Worm (Caenorhabditis elegans) whole organism, young adult: ENCODE results near the gene T21H3.1.
A peak's percentile ranks its signal among the peaks of the same experiment; 100 is the strongest.

Experiments used
- B0035.1 ChIP-seq: sonication (generic microtip); optimal IDR thresholded peaks from 2 replicates; lab custom pipeline; 2016; ENCODE audit warnings: missing genetic modification characterization, mild to moderate bottlenecking, missing compliant biosample characterization, missing genotype, missing genetic modification reagents
- F10E7.11 ChIP-seq: sonication (generic microtip); optimal IDR thresholded peaks from 2 replicates; lab custom pipeline; 2017; ENCODE audit warnings: mild to moderate bottlenecking, missing genetic modification characterization, moderate library complexity, missing compliant biosample characterization
- F33H1.4 ChIP-seq: fragments of 200-800 bp; sonication (Bioruptor generic); IDR thresholded peaks from 2 replicates; pipeline ENCODE4 v1.3.6; 2022; ENCODE audit warnings: missing genetic modification reagents, missing genetic modification characterization, missing compliant biosample characterization
- F52B5.7 ChIP-seq: sonication (generic microtip); optimal IDR thresholded peaks from 2 replicates; lab custom pipeline; 2016; ENCODE audit warnings: mild to moderate bottlenecking, missing genetic modification characterization, missing compliant biosample characterization
- F55B11.4 ChIP-seq: sonication (generic microtip); optimal IDR thresholded peaks from 2 replicates; lab custom pipeline; 2016; ENCODE audit warnings: missing compliant biosample characterization, missing genetic modification characterization, borderline replicate concordance; ENCODE audit not compliant: insufficient read depth
- F57A8.1 ChIP-seq: fragments of 200-800 bp; sonication (Bioruptor generic); optimal IDR thresholded peaks from 2 replicates; lab custom pipeline; 2018; ENCODE audit warnings: mild to moderate bottlenecking, missing genetic modification characterization, moderate library complexity, missing compliant biosample characterization
- F57C9.4 ChIP-seq: sonication (generic microtip); optimal IDR thresholded peaks from 2 replicates; lab custom pipeline; 2017; ENCODE audit warnings: mild to moderate bottlenecking, missing genetic modification characterization, missing compliant biosample characterization
- K12H6.12 ChIP-seq: fragments of 200-800 bp; sonication (Bioruptor generic); optimal IDR thresholded peaks from 2 replicates; lab custom pipeline; 2018; ENCODE audit warnings: mild to moderate bottlenecking, missing genetic modification characterization, missing compliant biosample characterization
- Y56A3A.18 ChIP-seq: fragments of 200-800 bp; sonication (Bioruptor generic); IDR thresholded peaks from 2 replicates; pipeline ENCODE4 v1.3.6; 2022; ENCODE audit warnings: missing genetic modification reagents, missing genetic modification characterization, missing compliant biosample characterization
- Y79H2A.3 ChIP-seq: fragments of 200-800 bp; sonication (Bioruptor generic); conservative IDR thresholded peaks from 2 replicates; pipeline ENCODE4 v1.3.6; 2022; ENCODE audit warnings: missing genetic modification reagents, missing genetic modification characterization, missing compliant biosample characterization
- Y95B8A.8 ChIP-seq: fragments of 200-800 bp; sonication (Bioruptor generic); IDR thresholded peaks from 2 replicates; pipeline ENCODE4 v1.3.6; 2022; ENCODE audit warnings: missing genetic modification reagents, missing genetic modification characterization, missing compliant biosample characterization
- ZK185.1 ChIP-seq: sonication (generic microtip); optimal IDR thresholded peaks from 2 replicates; lab custom pipeline; 2016; ENCODE audit warnings: mild to moderate bottlenecking, missing genetic modification characterization, missing compliant biosample characterization; ENCODE audit not compliant: poor library complexity, severe bottlenecking
- aptf-3 ChIP-seq: fragments of 200-800 bp; sonication (Bioruptor generic); IDR thresholded peaks from 2 replicates; pipeline ENCODE4 v1.3.6; 2022; ENCODE audit warnings: missing genetic modification characterization, missing compliant biosample characterization
- cebp-1 ChIP-seq, 2 experiments: fragments of 200-800 bp in 1 of 2; sonication (Bioruptor generic) in 1 of 2; sonication (generic microtip) in 1 of 2; IDR thresholded peaks in 1 of 2; optimal IDR thresholded peaks in 1 of 2; 2 replicates each; pipeline versions ENCODE4 v1.3.6 to Lab custom; 2017 to 2022; ENCODE audit warnings: missing compliant biosample characterization in 2 of 2, missing genetic modification characterization in 2 of 2, mild to moderate bottlenecking in 1 of 2, missing genetic modification reagents in 1 of 2, moderate library complexity in 1 of 2
- ceh-27 ChIP-seq: fragments of 200-800 bp; sonication (Bioruptor generic); optimal IDR thresholded peaks from 2 replicates; lab custom pipeline; 2018; ENCODE audit warnings: mild to moderate bottlenecking, missing genetic modification characterization, moderate library complexity, missing compliant biosample characterization
- chd-7 ChIP-seq: sonication (generic microtip); optimal IDR thresholded peaks from 2 replicates; lab custom pipeline; 2016; ENCODE audit warnings: mild to moderate bottlenecking, missing genetic modification characterization, moderate library complexity, missing compliant biosample characterization
- dox-1 ChIP-seq: fragments of 200-800 bp; sonication (Bioruptor generic); IDR thresholded peaks from 2 replicates; pipeline ENCODE4 v1.3.6; 2022; ENCODE audit warnings: missing genetic modification reagents, missing genetic modification characterization, missing compliant biosample characterization
- dpff-1 ChIP-seq: sonication (generic microtip); optimal IDR thresholded peaks from 2 replicates; lab custom pipeline; 2017; ENCODE audit warnings: mild to moderate bottlenecking, missing genetic modification characterization, missing compliant biosample characterization
- egl-44 ChIP-seq: fragments of 200-800 bp; sonication (Bioruptor generic); IDR thresholded peaks from 2 replicates; pipeline ENCODE4 v1.3.6; 2022; ENCODE audit warnings: missing genetic modification reagents, missing genetic modification characterization, missing compliant biosample characterization
- ekl-4 ChIP-seq: fragments of 200-800 bp; sonication (Bioruptor generic); IDR thresholded peaks from 2 replicates; pipeline ENCODE4 v1.3.6; 2022; ENCODE audit warnings: missing genetic modification reagents, missing genetic modification characterization, missing compliant biosample characterization
- ets-4 ChIP-seq: fragments of 200-800 bp; sonication (Bioruptor generic); optimal IDR thresholded peaks from 2 replicates; lab custom pipeline; 2018; ENCODE audit warnings: mild to moderate bottlenecking, missing genetic modification characterization, missing compliant biosample characterization
- fkh-3 ChIP-seq: sonication (generic microtip); optimal IDR thresholded peaks from 2 replicates; lab custom pipeline; 2016; ENCODE audit warnings: mild to moderate bottlenecking, missing genetic modification characterization, missing compliant biosample characterization
- him-1 ChIP-seq: sonication (generic microtip); optimal IDR thresholded peaks from 2 replicates; lab custom pipeline; 2016; ENCODE audit warnings: missing genotype, missing genetic modification reagents, missing genetic modification characterization, missing compliant biosample characterization
- hmg-20 ChIP-seq: fragments of 200-800 bp; sonication (Bioruptor generic); IDR thresholded peaks from 2 replicates; pipeline ENCODE4 v1.3.6; 2022; ENCODE audit warnings: missing genetic modification reagents, missing genetic modification characterization, missing compliant biosample characterization
- hsf-1 ChIP-seq: fragments of 200-800 bp; sonication (Bioruptor generic); IDR thresholded peaks from 2 replicates; pipeline ENCODE4 v1.3.6; 2022; ENCODE audit warnings: missing genetic modification reagents, missing genetic modification characterization, missing compliant biosample characterization
- lag-1 ChIP-seq: fragments of 200-800 bp; sonication (Bioruptor generic); IDR thresholded peaks from 2 replicates; pipeline ENCODE4 v1.3.6; 2022; ENCODE audit warnings: missing genetic modification reagents, missing genetic modification characterization, missing compliant biosample characterization
- lsl-1 ChIP-seq: fragments of 200-800 bp; sonication (Bioruptor generic); optimal IDR thresholded peaks from 2 replicates; lab custom pipeline; 2018; ENCODE audit warnings: mild to moderate bottlenecking, missing genetic modification characterization, moderate library complexity, missing compliant biosample characterization
- madf-10 ChIP-seq: sonication (generic microtip); optimal IDR thresholded peaks from 2 replicates; lab custom pipeline; 2016; ENCODE audit warnings: mild to moderate bottlenecking, missing genetic modification characterization, missing compliant biosample characterization
- madf-3 ChIP-seq: fragments of 200-800 bp; sonication (Bioruptor generic); IDR thresholded peaks from 2 replicates; pipeline ENCODE4 v1.3.6; 2022; ENCODE audit warnings: missing genetic modification reagents, missing genetic modification characterization, missing compliant biosample characterization
- madf-6 ChIP-seq: fragments of 200-800 bp; sonication (Bioruptor generic); IDR thresholded peaks from 2 replicates; pipeline ENCODE4 v1.3.6; 2022; ENCODE audit warnings: missing genetic modification reagents, missing genetic modification characterization, missing compliant biosample characterization
- mcd-1 ChIP-seq: fragments of 200-800 bp; sonication (Bioruptor generic); IDR thresholded peaks from 2 replicates; pipeline ENCODE4 v1.3.6; 2022; ENCODE audit warnings: missing genetic modification reagents, missing genetic modification characterization, missing compliant biosample characterization
- mel-28 ChIP-seq: sonication (generic microtip); optimal IDR thresholded peaks from 2 replicates; lab custom pipeline; 2016; ENCODE audit warnings: borderline replicate concordance, mild to moderate bottlenecking, missing genetic modification characterization, missing compliant biosample characterization
- mxl-1 ChIP-seq: sonication (generic microtip); optimal IDR thresholded peaks from 2 replicates; lab custom pipeline; 2016; ENCODE audit warnings: missing genetic modification characterization, missing compliant biosample characterization
- nhr-120 ChIP-seq: fragments of 200-800 bp; sonication (Bioruptor generic); IDR thresholded peaks from 2 replicates; pipeline ENCODE4 v1.3.6; 2022; ENCODE audit warnings: missing genetic modification characterization, missing compliant biosample characterization
- rec-8 ChIP-seq, 2 experiments: sonication (generic microtip); optimal IDR thresholded peaks; 2 replicates each; lab custom pipeline; 2016; ENCODE audit warnings: mild to moderate bottlenecking in 2 of 2, missing genetic modification characterization in 2 of 2, missing genetic modification reagents in 2 of 2, missing genotype in 2 of 2, missing biosample characterization in 1 of 2, missing compliant biosample characterization in 1 of 2, moderate library complexity in 1 of 2
- sea-2 ChIP-seq: fragments of 200-800 bp; sonication (Bioruptor generic); IDR thresholded peaks from 2 replicates; pipeline ENCODE4 v1.3.6; 2022; ENCODE audit warnings: missing genetic modification characterization, missing compliant biosample characterization
- snpc-1.1 ChIP-seq: sonication (generic microtip); optimal IDR thresholded peaks from 2 replicates; lab custom pipeline; 2017; ENCODE audit warnings: missing genetic modification characterization, mild to moderate bottlenecking, missing compliant biosample characterization, antibody characterized with exemption, moderate library complexity, missing genotype, missing genetic modification reagents; ENCODE audit not compliant: insufficient read depth
- snpc-4 ChIP-seq, 5 experiments: fragments of 150-350 bp in 1 of 5; sonication (generic microtip) in 4 of 5; optimal IDR thresholded peaks; 2 replicates each; lab custom pipeline; 2014 to 2018; ENCODE audit warnings: missing genetic modification characterization in 5 of 5, missing biosample characterization in 3 of 5, antibody characterized with exemption in 2 of 5, mild to moderate bottlenecking in 2 of 5, missing compliant biosample characterization in 2 of 5, missing genotype in 2 of 5, moderate library complexity in 2 of 5, missing genetic modification reagents in 1 of 5
- sptf-2 ChIP-seq: fragments of 200-800 bp; sonication (Bioruptor generic); optimal IDR thresholded peaks from 2 replicates; lab custom pipeline; 2018; ENCODE audit warnings: mild to moderate bottlenecking, missing genetic modification characterization, missing compliant biosample characterization
- tbp1 ChIP-seq: fragments of 200-800 bp; sonication (Bioruptor generic); optimal IDR thresholded peaks from 2 replicates; lab custom pipeline; 2018; ENCODE audit warnings: mild to moderate bottlenecking, missing genetic modification characterization, missing compliant biosample characterization
- tbx-9 ChIP-seq: sonication (generic microtip); optimal IDR thresholded peaks from 2 replicates; lab custom pipeline; 2016; ENCODE audit warnings: borderline replicate concordance, missing genetic modification characterization, inconsistent platforms, missing compliant biosample characterization
- tlf-1 ChIP-seq: fragments of 200-800 bp; sonication (Bioruptor generic); optimal IDR thresholded peaks from 2 replicates; lab custom pipeline; 2018; ENCODE audit warnings: mild to moderate bottlenecking, missing genetic modification characterization, missing compliant biosample characterization
- xnd-1 ChIP-seq: sonication (generic microtip); optimal IDR thresholded peaks from 2 replicates; lab custom pipeline; 2016; ENCODE audit warnings: missing genotype, missing genetic modification reagents, missing genetic modification characterization, missing compliant biosample characterization
- zfh-2 ChIP-seq: fragments of 200-800 bp; sonication (Bioruptor generic); conservative IDR thresholded peaks from 2 replicates; pipeline ENCODE4 v1.3.6; 2022; ENCODE audit warnings: missing genetic modification reagents, missing genetic modification characterization, missing compliant biosample characterization
- ztf-18 ChIP-seq: sonication (generic microtip); optimal IDR thresholded peaks from 2 replicates; lab custom pipeline; 2016; ENCODE audit warnings: missing genotype, mild to moderate bottlenecking, missing genetic modification characterization, missing compliant biosample characterization
- ztf-26 ChIP-seq: sonication (generic microtip); optimal IDR thresholded peaks from 2 replicates; lab custom pipeline; 2017; ENCODE audit warnings: missing genetic modification characterization, missing compliant biosample characterization

Gene T21H3.1

ce11 chrV:1151324-1151742 lies 25.2 kb upstream of the T21H3.1 start (continued):
- TF ChIP-seq snpc-1.1 (tag; lab: Kevin White, UChicago): no peak
- TF ChIP-seq xnd-1: no peak
- peak; percentile 83 for TF ChIP-seq ztf-18 (tag; lab: Kevin White, UChicago)
- peak; percentile 83 for TF ChIP-seq sptf-2
- TF ChIP-seq snpc-4 (GFP tag; optimal IDR thresholded peaks at IDR 0.05; lab: Kevin White, UChicago): peak; percentile 53
- peak; percentile 61 to 91 (median 82) for TF ChIP-seq snpc-4 (tag; optimal IDR thresholded peaks at IDR 0.05; lab: Kevin White, UChicago)
- TF ChIP-seq madf-10 (tag; lab: Kevin White, UChicago): peak; percentile 96
- TF ChIP-seq ztf-26 (tag; lab: Kevin White, UChicago): peak; percentile 99
- peak; percentile 98 for TF ChIP-seq egl-44 (GFP tag; lab: Robert Waterston, UW)
- TF ChIP-seq Y79H2A.3 (GFP tag; lab: Robert Waterston, UW): no peak
- peak; percentile 81 for TF ChIP-seq mel-28 (tag; lab: Kevin White, UChicago)
- TF ChIP-seq lsl-1 (GFP tag; lab: Kevin White, UChicago): peak; percentile 34
- TF ChIP-seq Y56A3A.18 (GFP tag; lab: Robert Waterston, UW): peak; percentile 96
- peak; percentile 100 for TF ChIP-seq K12H6.12 (tag; lab: Kevin White, UChicago)
- peak; percentile 97 for TF ChIP-seq ceh-27 (GFP tag; lab: Kevin White, UChicago)
- peak; percentile 98 for TF ChIP-seq ekl-4 (GFP tag; lab: Robert Waterston, UW)
- no peak for TF ChIP-seq F55B11.4 (tag; lab: Kevin White, UChicago)
- peak; percentile 91 for TF ChIP-seq cebp-1 (GFP tag; IDR thresholded peaks at IDR 0.05; lab: Robert Waterston, UW)
- TF ChIP-seq cebp-1 (tag; optimal IDR thresholded peaks at IDR 0.05; lab: Kevin White, UChicago): peak; percentile 99
- peak; percentile 99 for TF ChIP-seq dox-1
- TF ChIP-seq tlf-1 (GFP tag; lab: Kevin White, UChicago): peak; percentile 97
- peak; percentile 68; the same call in 1 of the 2 replicates for TF ChIP-seq hsf-1 (GFP tag; lab: Robert Waterston, UW)
- peak; percentile 24 for TF ChIP-seq F57A8.1 (GFP tag; lab: Kevin White, UChicago)
- TF ChIP-seq him-1 (tag; lab: Kevin White, UChicago): no peak
- TF ChIP-seq tbp1 (GFP tag; lab: Kevin White, UChicago): peak; percentile 77
- peak; percentile 58 for TF ChIP-seq F33H1.4 (GFP tag; lab: Robert Waterston, UW)
- 0 out of 2 replicates have a peak, but pooled peaks have one; percentile 17 for TF ChIP-seq aptf-3
- TF ChIP-seq madf-6: peak; percentile 56
- peak; percentile 85; the same call in 1 of the 2 replicates for TF ChIP-seq lag-1 (GFP tag; lab: Robert Waterston, UW)
- no peak for TF ChIP-seq mxl-1
- 0 out of 2 replicates have a peak, but pooled peaks have one; percentile 31 for TF ChIP-seq nhr-120 (GFP tag; lab: Robert Waterston, UW)
- TF ChIP-seq ZK185.1 (tag; lab: Kevin White, UChicago): peak; percentile 88
- peak; percentile 96 for TF ChIP-seq B0035.1 (tag; lab: Kevin White, UChicago)
- TF ChIP-seq tbx-9 (tag; lab: Kevin White, UChicago): peak; percentile 31
- TF ChIP-seq F57C9.4 (tag; lab: Kevin White, UChicago): peak; percentile 92
- peak; percentile 99 for TF ChIP-seq ets-4 (GFP tag; lab: Kevin White, UChicago)
- peak; percentile 95 for TF ChIP-seq mcd-1 (GFP tag; lab: Robert Waterston, UW)
- peak; percentile 97 for TF ChIP-seq dpff-1 (tag; lab: Kevin White, UChicago)
- peak; percentile 95 for TF ChIP-seq F52B5.7
- peak; percentile 100 for TF ChIP-seq chd-7
- TF ChIP-seq sea-2 (GFP tag; lab: Robert Waterston, UW): peak; percentile 96
- TF ChIP-seq hmg-20 (GFP tag; lab: Robert Waterston, UW): peak; percentile 92
- peak; percentile 94 for TF ChIP-seq madf-3
- no peak for TF ChIP-seq rec-8 (tag; optimal IDR thresholded peaks at IDR 0.05; lab: Kevin White, UChicago)
- peak; percentile 94 for TF ChIP-seq Y95B8A.8 (GFP tag; lab: Robert Waterston, UW)
- peak; percentile 87 for TF ChIP-seq F10E7.11 (tag; lab: Kevin White, UChicago)
- TF ChIP-seq fkh-3 (tag; lab: Kevin White, UChicago): peak; percentile 61
- peak; percentile 100 for TF ChIP-seq zfh-2 (GFP tag; lab: Robert Waterston, UW)
